Worm (Caenorhabditis elegans) whole organism, late embryonic: ENCODE data around the gene col-33.

ENCODE experiments used
- ceh-14 ChIP-seq: sonication (generic microtip); optimal IDR thresholded peaks from 2 replicates; lab custom pipeline; 2016; ENCODE audit warnings: missing genotype, missing genetic modification characterization, missing compliant biosample characterization
- ets-4 ChIP-seq: sonication (generic microtip); optimal IDR thresholded peaks from 2 replicates; lab custom pipeline; 2016; ENCODE audit warnings: missing genetic modification characterization, missing compliant biosample characterization
- lin-11 ChIP-seq: fragments of 200-800 bp; sonication (Bioruptor generic); optimal IDR thresholded peaks from 2 replicates; lab custom pipeline; 2018; ENCODE audit warnings: mild to moderate bottlenecking, missing genetic modification characterization, missing compliant biosample characterization
- unc-86 ChIP-seq: sonication (generic microtip); optimal IDR thresholded peaks from 2 replicates; lab custom pipeline; 2016; ENCODE audit warnings: missing genetic modification characterization, missing compliant biosample characterization

ce11 chrIV:4247770-4248169, 15.3 kb upstream of the col-33 start, which contains the start of gene ama-1:
- TF ChIP-seq ets-4 (tag; lab: Kevin White, UChicago) = no peak
- TF ChIP-seq ceh-14 (tag; lab: Kevin White, UChicago) = no peak
- no peak for TF ChIP-seq unc-86
- no peak for TF ChIP-seq lin-11
